Worm (Caenorhabditis elegans) whole organism, young adult: ENCODE measurements around the gene srx-48.

Experiments used
- attf-5 ChIP-seq: fragments of 200-800 bp; sonication (Bioruptor generic); optimal IDR thresholded peaks from 2 replicates; lab custom pipeline; 2018; ENCODE audit warnings: mild to moderate bottlenecking, missing genetic modification characterization, missing compliant biosample characterization
- ekl-4 ChIP-seq: fragments of 200-800 bp; sonication (Bioruptor generic); IDR thresholded peaks from 2 replicates; pipeline ENCODE4 v1.3.6; 2022; ENCODE audit warnings: missing genetic modification reagents, missing genetic modification characterization, missing compliant biosample characterization
- gei-17 ChIP-seq: fragments of 200-800 bp; sonication (Bioruptor generic); optimal IDR thresholded peaks from 2 replicates; lab custom pipeline; 2018; ENCODE audit warnings: mild to moderate bottlenecking, missing genetic modification characterization, missing compliant biosample characterization
- ztf-6 ChIP-seq: fragments of 200-800 bp; sonication (Bioruptor generic); IDR thresholded peaks from 2 replicates; pipeline ENCODE4 v1.3.6; 2022; ENCODE audit warnings: missing genetic modification reagents, missing genetic modification characterization, missing compliant biosample characterization

- TF ChIP-seq gei-17 (GFP tag; lab: Kevin White, UChicago) (no peak), ekl-4 (GFP tag; lab: Robert Waterston, UW) (no peak), attf-5 (GFP tag; lab: Kevin White, UChicago) (no peak), ztf-6 (no peak)
Observed at ce11 chrV:15344481-15344880, 41.0 kb upstream of the srx-48 start, which contains the start of gene wrt-8.
